Worm (Caenorhabditis elegans) whole organism, late embryonic: ENCODE results near the gene ZK809.5.

Experiments used
- C08G9.2 ChIP-seq: sonication (generic microtip); optimal IDR thresholded peaks from 2 replicates; lab custom pipeline; 2016; ENCODE audit warnings: mild to moderate bottlenecking, missing genetic modification characterization, moderate library complexity, missing compliant biosample characterization
- C38D4.7 ChIP-seq: fragments of 200-800 bp; sonication (Bioruptor generic); optimal IDR thresholded peaks from 2 replicates; lab custom pipeline; 2018; ENCODE audit warnings: mild to moderate bottlenecking, missing genetic modification characterization, moderate library complexity, missing compliant biosample characterization
- K09A11.1 ChIP-seq: sonication (generic microtip); optimal IDR thresholded peaks from 2 replicates; lab custom pipeline; 2017; ENCODE audit warnings: antibody characterized with exemption, mild to moderate bottlenecking, missing genetic modification characterization, missing compliant biosample characterization; ENCODE audit not compliant: insufficient read depth
- Y22D7AL.16 ChIP-seq: sonication (generic microtip); optimal IDR thresholded peaks from 2 replicates; lab custom pipeline; 2016; ENCODE audit warnings: missing genetic modification characterization, missing compliant biosample characterization
- ceh-14 ChIP-seq: sonication (generic microtip); optimal IDR thresholded peaks from 2 replicates; lab custom pipeline; 2016; ENCODE audit warnings: missing genotype, missing genetic modification characterization, missing compliant biosample characterization
- ceh-19 ChIP-seq: fragments of 200-800 bp; sonication (Bioruptor generic); optimal IDR thresholded peaks from 2 replicates; lab custom pipeline; 2018; ENCODE audit warnings: mild to moderate bottlenecking, missing genetic modification characterization, missing compliant biosample characterization
- ceh-2 ChIP-seq: sonication (generic microtip); optimal IDR thresholded peaks from 2 replicates; lab custom pipeline; 2016; ENCODE audit warnings: missing genotype, missing genetic modification characterization, missing compliant biosample characterization
- ceh-24 ChIP-seq: sonication (generic microtip); optimal IDR thresholded peaks from 2 replicates; lab custom pipeline; 2016; ENCODE audit warnings: mild to moderate bottlenecking, missing genetic modification characterization, missing compliant biosample characterization
- ceh-31 ChIP-seq: sonication (generic microtip); optimal IDR thresholded peaks from 2 replicates; lab custom pipeline; 2016; ENCODE audit warnings: missing genetic modification characterization, missing compliant biosample characterization
- ceh-34 ChIP-seq: sonication (generic microtip); optimal IDR thresholded peaks from 2 replicates; lab custom pipeline; 2016; ENCODE audit warnings: mild to moderate bottlenecking, missing genetic modification characterization, missing compliant biosample characterization
- ceh-6 ChIP-seq: fragments of 200-800 bp; sonication (Bioruptor generic); optimal IDR thresholded peaks from 2 replicates; lab custom pipeline; 2018; ENCODE audit warnings: mild to moderate bottlenecking, missing genetic modification characterization, missing compliant biosample characterization
- ceh-9 ChIP-seq: sonication (generic microtip); optimal IDR thresholded peaks from 2 replicates; lab custom pipeline; 2016; ENCODE audit warnings: mild to moderate bottlenecking, missing genetic modification characterization, inconsistent platforms, missing compliant biosample characterization
- dmd-4 ChIP-seq: sonication (generic microtip); optimal IDR thresholded peaks from 2 replicates; lab custom pipeline; 2016; ENCODE audit warnings: borderline replicate concordance, missing genetic modification characterization, missing compliant biosample characterization
- dve-1 ChIP-seq: sonication (generic microtip); optimal IDR thresholded peaks from 2 replicates; lab custom pipeline; 2017; ENCODE audit warnings: antibody characterized with exemption, mild to moderate bottlenecking, missing genetic modification characterization, missing compliant biosample characterization
- ets-4 ChIP-seq: sonication (generic microtip); optimal IDR thresholded peaks from 2 replicates; lab custom pipeline; 2016; ENCODE audit warnings: missing genetic modification characterization, missing compliant biosample characterization
- eyg-1 ChIP-seq: sonication (generic microtip); optimal IDR thresholded peaks from 2 replicates; lab custom pipeline; 2016; ENCODE audit warnings: missing genotype, missing genetic modification characterization, missing compliant biosample characterization
- fax-1 ChIP-seq: sonication (generic microtip); optimal IDR thresholded peaks from 2 replicates; lab custom pipeline; 2016; ENCODE audit warnings: missing genotype, missing genetic modification characterization, missing compliant biosample characterization
- fkh-10 ChIP-seq: fragments of 150-350 bp; optimal IDR thresholded peaks from 2 replicates; lab custom pipeline; 2014; ENCODE audit warnings: missing biosample characterization, missing genetic modification reagents, missing genetic modification characterization
- gmeb-2 ChIP-seq: sonication (generic microtip); optimal IDR thresholded peaks from 2 replicates; lab custom pipeline; 2016; ENCODE audit warnings: missing genetic modification characterization, inconsistent platforms, missing compliant biosample characterization
- hlh-13 ChIP-seq: fragments of 200-800 bp; sonication (Bioruptor generic); optimal IDR thresholded peaks from 2 replicates; lab custom pipeline; 2018; ENCODE audit warnings: mild to moderate bottlenecking, missing genetic modification characterization, missing compliant biosample characterization
- hlh-15 ChIP-seq: sonication (generic microtip); optimal IDR thresholded peaks from 2 replicates; lab custom pipeline; 2016; ENCODE audit warnings: missing genetic modification characterization, missing compliant biosample characterization
- hlh-30 ChIP-seq: sonication (generic microtip); optimal IDR thresholded peaks from 2 replicates; lab custom pipeline; 2017; ENCODE audit warnings: antibody characterized with exemption, missing genetic modification characterization, missing compliant biosample characterization; ENCODE audit not compliant: insufficient read depth
- lin-11 ChIP-seq: fragments of 200-800 bp; sonication (Bioruptor generic); optimal IDR thresholded peaks from 2 replicates; lab custom pipeline; 2018; ENCODE audit warnings: mild to moderate bottlenecking, missing genetic modification characterization, missing compliant biosample characterization
- madf-2 ChIP-seq: sonication (generic microtip); optimal IDR thresholded peaks from 2 replicates; lab custom pipeline; 2017; ENCODE audit warnings: missing genetic modification characterization, missing compliant biosample characterization
- mec-3 ChIP-seq: sonication (generic microtip); optimal IDR thresholded peaks from 2 replicates; lab custom pipeline; 2016; ENCODE audit warnings: borderline replicate concordance, missing genetic modification characterization, missing compliant biosample characterization
- nfya-1 ChIP-seq: sonication (generic microtip); optimal IDR thresholded peaks from 2 replicates; lab custom pipeline; 2017; ENCODE audit warnings: missing genetic modification characterization, mild to moderate bottlenecking, missing compliant biosample characterization, antibody characterized with exemption, moderate library complexity
- nhr-11 ChIP-seq: fragments of 150-350 bp; optimal IDR thresholded peaks from 2 replicates; lab custom pipeline; 2014; ENCODE audit warnings: missing biosample characterization, missing genetic modification characterization
- nhr-232 ChIP-seq: sonication (generic microtip); optimal IDR thresholded peaks from 2 replicates; lab custom pipeline; 2016; ENCODE audit warnings: missing genetic modification characterization, missing compliant biosample characterization
- pax-1 ChIP-seq: fragments of 150-350 bp; optimal IDR thresholded peaks from 2 replicates; lab custom pipeline; 2014; ENCODE audit warnings: missing biosample characterization, missing genetic modification characterization
- pqm-1 ChIP-seq: sonication (generic microtip); optimal IDR thresholded peaks from 2 replicates; lab custom pipeline; 2016; ENCODE audit warnings: missing genetic modification characterization, missing compliant biosample characterization
- ref-2 ChIP-seq: sonication (generic microtip); optimal IDR thresholded peaks from 2 replicates; lab custom pipeline; 2016; ENCODE audit warnings: missing genetic modification characterization, missing compliant biosample characterization
- sdc-2 ChIP-seq: sonication (generic microtip); optimal IDR thresholded peaks from 2 replicates; lab custom pipeline; 2016; ENCODE audit warnings: missing genotype, missing genetic modification characterization, missing compliant biosample characterization
- sox-2 ChIP-seq: fragments of 200-800 bp; sonication (Bioruptor generic); IDR thresholded peaks from 2 replicates; pipeline ENCODE4 v1.3.6; 2022; ENCODE audit warnings: missing genetic modification reagents, missing genetic modification characterization, missing compliant biosample characterization
- tbx-7 ChIP-seq: sonication (generic microtip); optimal IDR thresholded peaks from 2 replicates; lab custom pipeline; 2016; ENCODE audit warnings: missing genotype, missing genetic modification characterization, missing compliant biosample characterization
- ttx-3 ChIP-seq: sonication (generic microtip); optimal IDR thresholded peaks from 2 replicates; lab custom pipeline; 2016; ENCODE audit warnings: missing genetic modification reagents, missing genetic modification characterization, missing compliant biosample characterization
- unc-55 ChIP-seq: sonication (generic microtip); optimal IDR thresholded peaks from 2 replicates; lab custom pipeline; 2017; ENCODE audit warnings: missing biosample characterization, missing genetic modification reagents, missing genetic modification characterization
- unc-86 ChIP-seq: sonication (generic microtip); optimal IDR thresholded peaks from 2 replicates; lab custom pipeline; 2016; ENCODE audit warnings: missing genetic modification characterization, missing compliant biosample characterization
- zip-5 ChIP-seq: sonication (generic microtip); optimal IDR thresholded peaks from 2 replicates; lab custom pipeline; 2016; ENCODE audit warnings: missing genetic modification characterization, missing compliant biosample characterization
- ztf-16 ChIP-seq: sonication (generic microtip); optimal IDR thresholded peaks from 2 replicates; lab custom pipeline; 2017; ENCODE audit warnings: missing genetic modification characterization, missing compliant biosample characterization

The ZK809.5 gene

ce11 chrIV:11665010-11665409 lies 8.5 kb downstream of the ZK809.5 start, which contains the start of gene ZK809.9:
Gene ZK809.9, plus strand, starts transcription at chrIV:11665310.
- TF ChIP-seq ceh-2 (tag; lab: Kevin White, UChicago): no peak
- TF ChIP-seq pax-1 (tag; lab: Kevin White, UChicago): no peak
- TF ChIP-seq hlh-15 (tag; lab: Kevin White, UChicago): no peak
- no peak for TF ChIP-seq fkh-10 (GFP tag; lab: Kevin White, UChicago)
- TF ChIP-seq ztf-16 (tag; lab: Kevin White, UChicago): no peak
- TF ChIP-seq ceh-34: no peak
- TF ChIP-seq pqm-1 (tag; lab: Kevin White, UChicago): no peak
- TF ChIP-seq eyg-1 (tag; lab: Kevin White, UChicago): no peak
- no peak for TF ChIP-seq K09A11.1 (tag; lab: Kevin White, UChicago)
- no peak for TF ChIP-seq nhr-232 (tag; lab: Kevin White, UChicago)
- no peak for TF ChIP-seq gmeb-2 (tag; lab: Kevin White, UChicago)
- no peak for TF ChIP-seq ceh-9
- no peak for TF ChIP-seq ceh-31
- no peak for TF ChIP-seq ceh-14 (tag; lab: Kevin White, UChicago)
- no peak for TF ChIP-seq ttx-3 (tag; lab: Kevin White, UChicago)
- no peak for TF ChIP-seq Y22D7AL.16 (tag; lab: Kevin White, UChicago)
- no peak for TF ChIP-seq lin-11 (tag; lab: Kevin White, UChicago)
- no peak for TF ChIP-seq unc-55 (GFP tag; lab: Kevin White, UChicago)
- TF ChIP-seq mec-3: no peak

- no peak for TF ChIP-seq dve-1 (tag; lab: Kevin White, UChicago)
- no peak for TF ChIP-seq zip-5 (tag; lab: Kevin White, UChicago)
- TF ChIP-seq sox-2 (GFP tag; lab: Robert Waterston, UW): no peak
- no peak for TF ChIP-seq mec-3
- no peak for TF ChIP-seq lin-11 (tag; lab: Kevin White, UChicago)
- TF ChIP-seq unc-86 (tag; lab: Kevin White, UChicago): no peak
- TF ChIP-seq C38D4.7 (GFP tag; lab: Kevin White, UChicago): no peak
These were observed 11.5 kb downstream of the ZK809.5 start, which contains the start of gene atg-4.2 for ce11 chrIV:11668001-11668400. Gene atg-4.2, plus strand, starts transcription at chrIV:11668024.

ce11 chrIV:11673543-11673942 lies 17.0 kb downstream of the ZK809.5 start, which contains the start of gene inx-8:
Gene inx-8, plus strand, starts transcription at chrIV:11673843.
- no peak for TF ChIP-seq gmeb-2 (tag; lab: Kevin White, UChicago)
- TF ChIP-seq ets-4 (tag; lab: Kevin White, UChicago): no peak
- TF ChIP-seq hlh-13 (GFP tag; lab: Kevin White, UChicago): no peak
- no peak for TF ChIP-seq tbx-7 (tag; lab: Kevin White, UChicago)
- TF ChIP-seq dve-1 (tag; lab: Kevin White, UChicago): no peak
- no peak for TF ChIP-seq ref-2 (tag; lab: Kevin White, UChicago)
- TF ChIP-seq ztf-16 (tag; lab: Kevin White, UChicago): no peak
- no peak for TF ChIP-seq hlh-30
- TF ChIP-seq dmd-4: no peak

ce11 chrIV:11676054-11676453 lies 19.5 kb downstream of the ZK809.5 start, which contains the start of gene inx-9:
Gene inx-9, plus strand, starts transcription at chrIV:11676354.
- TF ChIP-seq ttx-3 (tag; lab: Kevin White, UChicago): no peak
- no peak for TF ChIP-seq madf-2 (tag; lab: Kevin White, UChicago)
- no peak for TF ChIP-seq ceh-9
- TF ChIP-seq unc-55 (GFP tag; lab: Kevin White, UChicago): no peak
- no peak for TF ChIP-seq C08G9.2
- no peak for TF ChIP-seq C38D4.7 (GFP tag; lab: Kevin White, UChicago)
- no peak for TF ChIP-seq nfya-1
- TF ChIP-seq fax-1: no peak
- TF ChIP-seq sdc-2 (tag; lab: Kevin White, UChicago): no peak
- TF ChIP-seq ceh-24 (tag; lab: Kevin White, UChicago): no peak
- no peak for TF ChIP-seq ceh-6 (GFP tag; lab: Kevin White, UChicago)
- no peak for TF ChIP-seq nhr-11 (tag; lab: Kevin White, UChicago)
- no peak for TF ChIP-seq unc-86 (tag; lab: Kevin White, UChicago)
- no peak for TF ChIP-seq ceh-19 (GFP tag; lab: Kevin White, UChicago)
- TF ChIP-seq pqm-1 (tag; lab: Kevin White, UChicago): no peak
